Worm (Caenorhabditis elegans) whole organism, midembryonic: ENCODE measurements around the gene Y53F4B.9.

Source experiments
- T22C8.4 ChIP-seq: fragments of 200-800 bp; sonication (Bioruptor generic); IDR thresholded peaks from 2 replicates; pipeline ENCODE4 v1.3.6; 2022; ENCODE audit warnings: missing genetic modification characterization, missing compliant biosample characterization
- cog-1 ChIP-seq: sonication (generic microtip); optimal IDR thresholded peaks from 2 replicates; lab custom pipeline; 2016; ENCODE audit warnings: missing genetic modification characterization, missing compliant biosample characterization
- flt-1 ChIP-seq: fragments of 200-800 bp; sonication (Bioruptor generic); IDR thresholded peaks from 2 replicates; pipeline ENCODE4 v1.3.6; 2022; ENCODE audit warnings: missing genetic modification characterization, missing compliant biosample characterization
- klf-2 ChIP-seq: fragments of 200-800 bp; sonication (Bioruptor generic); conservative IDR thresholded peaks from 2 replicates; pipeline ENCODE4 v1.3.6; 2022; ENCODE audit warnings: missing genetic modification reagents, missing genetic modification characterization, missing compliant biosample characterization
- med-1 ChIP-seq: sonication (generic microtip); optimal IDR thresholded peaks from 2 replicates; lab custom pipeline; 2017; ENCODE audit warnings: missing genetic modification characterization, mild to moderate bottlenecking, missing compliant biosample characterization, antibody characterized with exemption, missing genetic modification reagents; ENCODE audit not compliant: insufficient read depth
- ref-1 ChIP-seq: fragments of 200-800 bp; sonication (Bioruptor generic); conservative IDR thresholded peaks from 2 replicates; pipeline ENCODE4 v1.3.6; 2022; ENCODE audit warnings: missing genetic modification reagents, missing genetic modification characterization, missing compliant biosample characterization
- tab-1 ChIP-seq: fragments of 200-800 bp; sonication (Bioruptor generic); IDR thresholded peaks from 2 replicates; pipeline ENCODE4 v1.3.6; 2022; ENCODE audit warnings: missing genetic modification characterization, missing compliant biosample characterization
- ztf-23 ChIP-seq: fragments of 200-800 bp; sonication (Bioruptor generic); IDR thresholded peaks from 2 replicates; pipeline ENCODE4 v1.3.6; 2022; ENCODE audit warnings: missing genetic modification reagents, missing genetic modification characterization, missing compliant biosample characterization
- ztf-29 ChIP-seq: fragments of 200-800 bp; sonication (Bioruptor generic); IDR thresholded peaks from 2 replicates; pipeline ENCODE4 v1.3.6; 2022; ENCODE audit warnings: missing genetic modification reagents, missing genetic modification characterization, missing compliant biosample characterization

The Y53F4B.9 gene

DNA sequence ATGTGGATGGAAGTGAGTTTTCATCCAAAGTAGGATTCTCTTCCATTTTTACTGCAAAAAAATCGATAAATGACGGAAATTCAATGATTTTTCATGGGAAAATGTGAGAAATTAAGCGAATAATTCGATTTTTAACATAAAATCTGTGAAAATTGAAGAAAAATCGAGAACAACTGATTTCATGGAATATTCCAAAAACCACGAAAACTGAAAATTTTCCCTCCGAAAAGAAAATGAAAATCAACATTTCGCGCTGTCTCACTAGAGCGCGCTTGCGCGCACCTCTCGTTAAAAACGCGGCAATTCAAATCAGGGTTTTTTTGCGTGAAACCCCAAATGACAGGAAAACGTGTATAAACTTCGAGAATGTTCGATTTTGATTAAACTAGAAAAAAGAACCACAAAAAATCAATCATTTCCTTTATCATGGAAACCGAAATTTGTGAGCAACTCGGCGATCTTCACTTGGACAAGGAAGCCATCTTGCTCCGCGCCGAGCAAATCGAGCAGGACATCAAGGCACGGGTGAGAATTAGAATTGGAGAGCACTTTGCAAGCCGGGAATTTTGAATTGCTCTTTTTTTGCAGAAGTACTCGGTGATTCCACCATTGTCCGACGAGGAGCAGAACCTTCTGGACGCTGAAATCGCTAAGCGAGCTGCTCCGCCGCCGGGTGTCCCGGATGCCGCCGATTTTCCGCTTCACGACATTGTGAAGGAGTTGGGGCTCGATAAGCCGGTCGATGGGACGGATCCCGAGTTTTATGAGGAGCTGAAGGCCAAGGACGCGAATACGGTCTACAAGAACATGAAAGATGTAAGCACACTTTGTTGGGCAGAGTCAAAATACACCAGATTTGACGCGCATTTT is at the start of gene Y53F4B.9, which contains the start of gene Y53F4B.11:
Gene Y53F4B.9, minus strand, starts transcription at position 51 of the 870 bp plus-strand sequence.
Gene Y53F4B.11, plus strand, starts transcription at position 383 of the 870 bp plus-strand sequence.
- TF ChIP-seq cog-1 (tag; lab: Kevin White, UChicago) (peak; percentile 4), klf-2 (no peak)

DNA sequence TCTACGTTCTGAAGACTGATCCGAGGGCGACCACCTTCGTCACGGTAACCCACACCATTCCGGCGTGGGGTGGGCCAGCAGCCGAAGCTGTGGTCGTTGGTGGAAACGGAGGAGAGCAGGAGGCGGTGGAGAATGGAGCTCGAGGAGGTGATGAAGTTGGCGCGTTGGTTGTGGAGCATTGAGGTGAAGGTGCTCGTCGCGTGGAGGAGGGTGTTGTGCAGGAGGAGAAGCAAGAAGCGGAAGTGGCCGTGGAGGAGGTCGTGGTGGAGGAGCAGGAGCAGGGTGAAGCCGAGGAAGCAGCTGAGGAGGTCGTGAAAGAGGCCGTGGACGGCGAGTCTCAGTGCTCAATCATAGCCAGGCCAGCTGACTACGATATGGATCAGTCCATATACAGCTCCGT is 48.1 kb upstream of the Y53F4B.9 start, which contains the start of gene Y53F4B.17:
Gene Y53F4B.17, plus strand, starts transcription at position 375 of the 400 bp plus-strand sequence.
- TF ChIP-seq tab-1 (GFP tag; lab: Robert Waterston, UW) (0 out of 2 replicates have a peak, but pooled peaks have one; percentile 33), ztf-29 (GFP tag; lab: Robert Waterston, UW) (no peak)

DNA sequence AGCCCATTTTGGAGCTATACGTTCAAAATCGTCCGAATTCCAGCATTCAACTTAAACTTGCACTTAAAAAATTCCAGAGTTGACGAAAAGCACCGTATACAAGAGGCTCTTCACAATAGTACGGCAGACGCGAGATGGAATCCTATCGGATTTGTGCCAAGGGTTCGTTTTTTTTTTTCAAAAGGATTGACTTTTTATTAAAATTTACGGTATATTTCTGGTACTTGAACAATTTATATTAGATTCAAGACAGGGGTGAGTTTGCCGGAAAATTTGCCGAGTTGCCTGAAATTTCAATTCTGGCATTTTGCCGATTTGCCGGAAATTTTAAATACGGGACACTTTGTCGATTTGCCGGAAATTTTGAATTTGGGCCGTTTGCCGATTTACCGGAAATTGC is 32.1 kb upstream of the Y53F4B.9 start:
- no peak for TF ChIP-seq tab-1 (GFP tag; lab: Robert Waterston, UW)
- TF ChIP-seq med-1 = no peak
- TF ChIP-seq cog-1 (tag; lab: Kevin White, UChicago) = no peak
- no peak for TF ChIP-seq flt-1
- no peak for TF ChIP-seq ref-1
- TF ChIP-seq T22C8.4 (GFP tag; lab: Robert Waterston, UW) = no peak
- TF ChIP-seq klf-2 = no peak
- no peak for TF ChIP-seq ztf-23 (GFP tag; lab: Robert Waterston, UW)
- no peak for TF ChIP-seq ztf-29 (GFP tag; lab: Robert Waterston, UW)

DNA sequence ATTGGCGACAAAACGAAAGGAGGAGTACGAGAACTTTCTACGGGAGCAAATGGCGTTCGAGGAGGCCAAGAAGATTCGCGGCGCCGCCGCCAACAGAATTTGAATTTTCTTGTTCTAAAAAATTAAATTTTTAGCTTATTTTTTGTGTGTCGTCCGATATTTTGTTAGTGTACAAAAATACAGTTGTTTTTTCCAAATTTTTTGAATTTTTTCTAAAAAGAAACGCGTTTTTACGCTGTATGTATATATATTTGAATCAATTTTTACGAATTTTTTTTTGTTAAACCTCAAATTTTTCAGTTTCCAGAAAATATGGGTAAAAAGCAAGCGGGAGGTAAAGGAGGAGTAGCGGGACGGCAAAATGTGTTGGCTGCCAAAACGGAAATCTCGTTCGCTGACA is 28.9 kb upstream of the Y53F4B.9 start, which contains the start of gene trip-4:
Gene trip-4, plus strand, starts transcription at position 301 of the 400 bp plus-strand sequence.
- TF ChIP-seq ref-1 (no peak), cog-1 (tag; lab: Kevin White, UChicago) (no peak), klf-2 (no peak), ztf-23 (GFP tag; lab: Robert Waterston, UW) (no peak), flt-1 (no peak), tab-1 (GFP tag; lab: Robert Waterston, UW) (no peak), T22C8.4 (GFP tag; lab: Robert Waterston, UW) (no peak), med-1 (no peak), ztf-29 (GFP tag; lab: Robert Waterston, UW) (no peak)

DNA sequence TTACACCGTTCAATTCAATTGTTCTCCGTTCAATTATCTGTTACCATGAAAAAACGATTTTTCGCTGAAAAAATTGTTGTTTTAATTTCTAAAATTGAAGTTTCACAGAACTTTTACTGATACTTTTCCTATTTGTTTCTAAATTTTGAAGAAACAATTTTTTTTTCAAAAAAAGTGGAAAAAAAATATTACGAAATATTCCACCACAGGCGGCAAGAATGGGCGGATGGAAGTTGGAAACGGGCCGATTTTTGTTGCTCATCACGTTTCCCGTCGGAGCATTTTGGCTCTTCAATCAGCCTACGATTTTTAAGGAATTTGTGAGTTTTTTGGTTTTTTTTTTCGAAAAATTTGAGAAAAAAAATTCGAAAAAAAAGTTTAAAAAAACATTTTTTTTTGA is 27.6 kb upstream of the Y53F4B.9 start, which contains the start of gene Y53F4B.14:
Gene Y53F4B.14, plus strand, starts transcription at position 210 of the 400 bp plus-strand sequence.
- TF ChIP-seq ztf-23 (GFP tag; lab: Robert Waterston, UW) (no peak), ref-1 (no peak), ztf-29 (GFP tag; lab: Robert Waterston, UW) (no peak), med-1 (no peak), klf-2 (no peak), cog-1 (tag; lab: Kevin White, UChicago) (no peak)

DNA sequence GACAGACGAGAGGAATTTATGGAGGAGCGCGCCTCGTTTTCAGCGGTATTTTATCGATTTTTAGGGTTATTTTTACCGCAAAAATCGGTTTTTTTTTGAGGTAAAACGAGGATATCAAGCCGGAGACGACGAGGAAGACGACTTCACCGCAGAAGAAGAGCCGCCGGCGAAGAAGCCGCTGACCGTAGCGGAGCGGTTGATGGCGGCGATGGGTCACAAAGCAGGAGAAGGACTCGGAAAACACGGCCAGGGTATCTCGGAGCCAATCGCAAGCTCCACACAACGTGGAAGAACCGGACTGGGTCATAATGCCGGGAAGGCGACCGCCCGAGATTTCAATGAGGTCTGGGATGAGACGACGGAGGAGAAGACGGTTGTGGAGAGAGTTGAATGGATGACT is 16.2 kb upstream of the Y53F4B.9 start:
- TF ChIP-seq ztf-29 (GFP tag; lab: Robert Waterston, UW) (no peak), tab-1 (GFP tag; lab: Robert Waterston, UW) (no peak), T22C8.4 (GFP tag; lab: Robert Waterston, UW) (no peak), flt-1 (no peak), med-1 (no peak), cog-1 (tag; lab: Kevin White, UChicago) (no peak), ref-1 (no peak), klf-2 (no peak), ztf-23 (GFP tag; lab: Robert Waterston, UW) (no peak)

DNA sequence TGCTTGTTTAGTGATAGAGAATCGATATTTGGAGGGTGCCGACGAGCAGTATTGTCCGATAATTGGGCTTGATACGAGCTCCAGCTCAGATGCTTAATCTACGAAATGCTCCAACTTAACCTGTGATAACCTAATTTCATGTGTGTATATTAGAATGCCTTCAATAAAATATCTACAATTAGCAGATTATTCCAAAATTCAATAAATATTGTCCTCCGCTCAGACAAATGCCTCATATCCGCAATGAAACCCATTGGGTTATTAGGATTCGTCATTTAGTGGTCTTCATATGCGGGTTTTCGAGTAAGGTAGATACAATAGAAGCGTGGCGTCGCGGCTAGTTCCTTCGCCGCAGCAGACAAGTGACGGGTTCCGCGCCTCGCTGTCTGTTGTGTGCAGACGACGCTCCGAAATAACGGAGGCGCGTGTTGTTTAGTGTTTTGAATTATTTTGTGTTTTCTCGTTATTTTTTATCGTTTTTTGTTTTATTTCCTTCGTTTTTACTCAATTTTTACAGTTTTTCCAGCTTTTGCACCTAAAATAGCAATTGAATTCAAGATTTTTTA is 15.5 kb upstream of the Y53F4B.9 start, which contains the start of gene cmtr-1:
Gene cmtr-1, plus strand, starts transcription at position 516 of the 566 bp plus-strand sequence.
- no peak; the same call in 1 of the 2 replicates for TF ChIP-seq ref-1
- no peak for TF ChIP-seq ztf-29 (GFP tag; lab: Robert Waterston, UW)
- TF ChIP-seq cog-1 (tag; lab: Kevin White, UChicago) = peak; percentile 69
- no peak for TF ChIP-seq tab-1 (GFP tag; lab: Robert Waterston, UW)
- peak; percentile 64; the same call in 1 of the 2 replicates for TF ChIP-seq flt-1
- no peak for TF ChIP-seq klf-2
- no peak for TF ChIP-seq med-1
- peak; percentile 70; the same call in 1 of the 2 replicates for TF ChIP-seq ztf-23 (GFP tag; lab: Robert Waterston, UW)

DNA sequence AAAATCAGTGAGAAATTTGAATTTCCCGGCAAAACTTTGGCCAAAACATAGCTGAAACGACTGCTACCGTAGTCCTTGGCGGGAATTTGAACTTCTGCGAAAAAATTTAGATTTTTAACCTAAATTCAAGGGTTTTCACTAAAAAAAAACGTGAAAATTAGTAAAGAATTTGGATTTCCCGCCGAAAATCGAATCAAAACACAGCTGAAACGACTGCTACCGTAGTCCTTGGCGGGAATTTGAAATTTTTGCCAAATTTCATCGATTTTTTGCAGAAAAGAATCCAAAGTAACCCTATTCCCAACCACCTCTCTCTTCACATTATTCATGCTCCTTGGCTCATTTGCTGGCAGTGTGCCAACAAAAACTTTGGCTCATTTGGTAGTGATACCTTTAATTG is 14.9 kb upstream of the Y53F4B.9 start:
- no peak for TF ChIP-seq klf-2
- no peak for TF ChIP-seq med-1
- no peak for TF ChIP-seq ztf-29 (GFP tag; lab: Robert Waterston, UW)
- TF ChIP-seq T22C8.4 (GFP tag; lab: Robert Waterston, UW) = no peak
- TF ChIP-seq ztf-23 (GFP tag; lab: Robert Waterston, UW) = no peak
- TF ChIP-seq ref-1 = no peak
- TF ChIP-seq tab-1 (GFP tag; lab: Robert Waterston, UW) = no peak
- no peak for TF ChIP-seq flt-1

DNA sequence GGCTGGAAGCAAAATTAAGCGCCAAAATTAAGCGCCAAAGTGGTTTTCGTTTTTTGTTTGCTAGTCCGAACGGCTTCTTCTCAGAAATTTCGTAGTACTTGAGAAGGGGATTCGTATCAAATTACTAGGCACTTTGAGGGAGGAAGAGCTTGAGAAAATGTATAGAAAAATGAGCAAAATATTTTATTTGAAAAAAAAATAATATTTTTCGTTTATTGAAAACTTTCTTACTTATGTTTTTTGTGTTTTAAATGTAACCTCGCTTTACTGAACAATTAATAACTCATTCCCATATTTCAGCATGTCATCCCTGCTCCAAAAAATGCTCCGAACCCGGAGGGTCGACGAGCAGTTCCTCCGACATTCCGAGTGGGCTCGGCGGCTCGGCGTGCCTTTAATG is 8.7 kb upstream of the Y53F4B.9 start, which contains the start of gene Y53F4B.12:
Gene Y53F4B.12, plus strand, starts transcription at position 301 of the 400 bp plus-strand sequence.
- TF ChIP-seq cog-1 (tag; lab: Kevin White, UChicago) = no peak
- TF ChIP-seq ztf-29 (GFP tag; lab: Robert Waterston, UW) = no peak
- no peak for TF ChIP-seq tab-1 (GFP tag; lab: Robert Waterston, UW)
- TF ChIP-seq T22C8.4 (GFP tag; lab: Robert Waterston, UW) = no peak
- TF ChIP-seq flt-1 = no peak
- TF ChIP-seq med-1 = no peak
- TF ChIP-seq klf-2 = no peak
- TF ChIP-seq ztf-23 (GFP tag; lab: Robert Waterston, UW) = no peak
- no peak for TF ChIP-seq ref-1

DNA sequence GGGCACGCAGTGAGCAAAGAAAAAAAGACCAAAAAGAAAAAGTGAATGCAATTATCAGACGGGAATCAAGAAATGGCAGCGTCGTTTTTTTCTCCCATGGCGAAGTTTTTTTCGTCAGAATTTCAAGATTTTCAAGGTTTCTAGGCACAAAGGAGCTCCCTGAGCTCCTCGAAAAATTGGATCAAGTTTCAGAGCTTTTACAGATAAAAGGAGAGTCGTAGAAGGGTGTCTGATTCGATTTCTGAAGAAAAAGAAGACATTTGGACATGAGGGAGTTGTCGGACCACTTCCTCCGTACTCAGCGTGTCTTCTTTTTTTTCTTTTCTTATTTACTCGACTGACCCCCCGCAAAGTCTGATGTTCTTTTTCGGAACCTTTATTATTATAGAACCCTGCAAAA is 5.5 kb upstream of the Y53F4B.9 start:
- TF ChIP-seq ztf-29 (GFP tag; lab: Robert Waterston, UW) (no peak), cog-1 (tag; lab: Kevin White, UChicago) (no peak), tab-1 (GFP tag; lab: Robert Waterston, UW) (no peak), ref-1 (no peak), ztf-23 (GFP tag; lab: Robert Waterston, UW) (no peak), med-1 (no peak), T22C8.4 (GFP tag; lab: Robert Waterston, UW) (no peak), flt-1 (no peak), klf-2 (no peak)
